Fruit fly (Drosophila melanogaster): ENCODE results near the gene PyK.

PyK gene

dm6 chr3R:22368077-22368776, 891 bp downstream of the PyK start (continued):
- TF ChIP-seq ac (GFP tag; optimal IDR thresholded peaks at IDR 0.05) (no peak), Kr (GFP tag; optimal IDR thresholded peaks at IDR 0.05) (no peak), schlank (tag; optimal IDR thresholded peaks at IDR 0.05) (no peak), CG9215 (GFP tag; IDR thresholded peaks at IDR 0.05) (no peak), CG15073 (GFP tag; optimal IDR thresholded peaks at IDR 0.05) (no peak), CG12942 (GFP tag; optimal IDR thresholded peaks at IDR 0.05) (no peak), vvl (GFP tag; IDR thresholded peaks at IDR 0.05) (no peak), CG17829 (tag; optimal IDR thresholded peaks at IDR 0.05) (no peak), CG10431 (GFP tag; optimal IDR thresholded peaks at IDR 0.05) (no peak), lmd (GFP tag; IDR thresholded peaks at IDR 0.05) (no peak), CG3407 (GFP tag; optimal IDR thresholded peaks at IDR 0.05) (no peak), Lpt (GFP tag; optimal IDR thresholded peaks at IDR 0.05) (no peak), CG42726 (GFP tag; IDR thresholded peaks at IDR 0.05; ENCODE audit: partially characterized antibody) (no peak; the same call in 1 of the 2 replicates), Hr3 (GFP tag; optimal IDR thresholded peaks at IDR 0.05) (no peak), Adf1 (GFP tag; IDR thresholded peaks at IDR 0.05) (no peak), emc (GFP tag; optimal IDR thresholded peaks at IDR 0.05) (no peak), D19A (tag; optimal IDR thresholded peaks at IDR 0.05) (no peak), E2f2 (GFP tag; IDR thresholded peaks at IDR 0.05) (no peak), Rx (GFP tag; IDR thresholded peaks at IDR 0.05) (no peak), Max (GFP tag; optimal IDR thresholded peaks at IDR 0.05) (no peak), unc-4 (GFP tag; IDR thresholded peaks at IDR 0.05; ENCODE audit: partially characterized antibody) (peak; percentile 62), Meics (GFP tag; optimal IDR thresholded peaks at IDR 0.05) (no peak), chn (GFP tag; optimal IDR thresholded peaks at IDR 0.05) (no peak), CG8944 (GFP tag; optimal IDR thresholded peaks at IDR 0.05) (no peak), BtbVII (GFP tag; optimal IDR thresholded peaks at IDR 0.05) (no peak), klu (GFP tag; IDR thresholded peaks at IDR 0.05) (no peak), Gug (GFP tag; IDR thresholded peaks at IDR 0.05) (no peak; the same call in 3 of the 4 replicates), Chrac-16 (GFP tag; optimal IDR thresholded peaks at IDR 0.05) (no peak), sim (GFP tag; IDR thresholded peaks at IDR 0.05) (no peak), CG7963 (GFP tag; IDR thresholded peaks at IDR 0.05; ENCODE audit: partially characterized antibody) (no peak), CG17612 (GFP tag; IDR thresholded peaks at IDR 0.05) (no peak), Hr78 (GFP tag; optimal IDR thresholded peaks at IDR 0.05) (no peak), CG4282 (GFP tag; optimal IDR thresholded peaks at IDR 0.05) (no peak), zfh1 (GFP tag; IDR thresholded peaks at IDR 0.05) (no peak), crol (GFP tag; IDR thresholded peaks at IDR 0.05) (no peak), CG3995 (GFP tag; optimal IDR thresholded peaks at IDR 0.05) (no peak), CG3281 (GFP tag; optimal IDR thresholded peaks at IDR 0.05) (no peak), kni (GFP tag; optimal IDR thresholded peaks at IDR 0.05) (no peak), CG10209 (GFP tag; optimal IDR thresholded peaks at IDR 0.05) (no peak), crp (GFP tag; optimal IDR thresholded peaks at IDR 0.05) (peak in 1 of 2 experiments; percentile 73), insv (GFP tag; optimal IDR thresholded peaks at IDR 0.05) (no peak), Doc2 (GFP tag; IDR thresholded peaks at IDR 0.05) (0 out of 2 replicates have a peak, but pooled peaks have one; percentile 3), pan (optimal IDR thresholded peaks at IDR 0.05) (no peak), pan (GFP tag; optimal IDR thresholded peaks at IDR 0.05 in 1 of 2, IDR thresholded peaks at IDR 0.05 in 1 of 2) (no peak), CG14860 (GFP tag; IDR thresholded peaks at IDR 0.05; ENCODE audit: partially characterized antibody) (0 out of 3 replicates have a peak, but pooled peaks have one; percentile 29), Fer1 (GFP tag; optimal IDR thresholded peaks at IDR 0.05) (no peak), CG2120 (GFP tag; optimal IDR thresholded peaks at IDR 0.05) (no peak), MBD-R2 (GFP tag; IDR thresholded peaks at IDR 0.05) (0 out of 2 replicates have a peak, but pooled peaks have one; percentile 8), Dip3 (GFP tag; optimal IDR thresholded peaks at IDR 0.05) (no peak), fd64A (GFP tag; optimal IDR thresholded peaks at IDR 0.05) (no peak), Mad (GFP tag; optimal IDR thresholded peaks at IDR 0.05) (no peak)

Measured in whole organism, embryonic.